Worm (Caenorhabditis elegans): ENCODE results near the gene exos-1.

The exos-1 gene

ce11 chrIII:10989491-10990032 is 19.3 kb upstream of the exos-1 start (continued):
- TF ChIP-seq snpc-4 (tag; optimal IDR thresholded peaks at IDR 0.05) = peak; percentile 100
- peak; percentile 99 for TF ChIP-seq nhr-47 (tag; optimal IDR thresholded peaks at IDR 0.05)
- peak; percentile 54 for TF ChIP-seq aha-1 (tag; optimal IDR thresholded peaks at IDR 0.05)
- TF ChIP-seq unc-98 (GFP tag; IDR thresholded peaks at IDR 0.05) = peak; percentile 88
- peak; percentile 80 for TF ChIP-seq nhr-237 (tag; optimal IDR thresholded peaks at IDR 0.05)
- TF ChIP-seq xbp-1 (tag; optimal IDR thresholded peaks at IDR 0.05) = peak; percentile 95
- peak in 5 of 6 experiments; percentile 15 to 95 (median 80) for TF ChIP-seq elt-3 (tag; optimal IDR thresholded peaks at IDR 0.05)
- TF ChIP-seq nhr-84 (tag; optimal IDR thresholded peaks at IDR 0.05) = peak; percentile 76
- peak; percentile 92 for TF ChIP-seq fos-1 (tag; optimal IDR thresholded peaks at IDR 0.05)
- peak; percentile 79 for TF ChIP-seq elt-2 (tag; optimal IDR thresholded peaks at IDR 0.05)
- peak; percentile 96 for TF ChIP-seq mab-9 (GFP tag; IDR thresholded peaks at IDR 0.05)
- peak; percentile 96 for TF ChIP-seq rnt-1 (tag; optimal IDR thresholded peaks at IDR 0.05)
- TF ChIP-seq C04F5.9 (tag; optimal IDR thresholded peaks at IDR 0.05) = peak; percentile 88
- TF ChIP-seq efl-1 (optimal IDR thresholded peaks at IDR 0.05) = peak; percentile 91
- TF ChIP-seq efl-1 (GFP tag; optimal IDR thresholded peaks at IDR 0.05 in 1 of 2) = peak; percentile 81 to 98
- TF ChIP-seq unc-86 (tag; optimal IDR thresholded peaks at IDR 0.05) = peak; percentile 97
- peak; percentile 88 for TF ChIP-seq mef-2 (tag; optimal IDR thresholded peaks at IDR 0.05)
- peak; percentile 65 for TF ChIP-seq F16B12.6 (tag; optimal IDR thresholded peaks at IDR 0.05)
- peak; percentile 98 for TF ChIP-seq nhr-19 (GFP tag; conservative IDR thresholded peaks at IDR 0.05)
- TF ChIP-seq ets-5 (GFP tag; IDR thresholded peaks at IDR 0.05) = no peak
- TF ChIP-seq nhr-77 (tag; optimal IDR thresholded peaks at IDR 0.05) = peak; percentile 95
- TF ChIP-seq ztf-11 (tag; optimal IDR thresholded peaks at IDR 0.05) = peak in 1 of 2 experiments; percentile 95
- TF ChIP-seq irx-1 (tag; optimal IDR thresholded peaks at IDR 0.05) = peak; percentile 97
- TF ChIP-seq unc-62 (GFP tag; optimal IDR thresholded peaks at IDR 0.05) = peak; percentile 11
- no peak for TF ChIP-seq sptf-1 (tag; optimal IDR thresholded peaks at IDR 0.05)
- peak; percentile 75 for TF ChIP-seq Y116A8C.19 (tag; optimal IDR thresholded peaks at IDR 0.05; ENCODE audit: borderline replicate concordance)
- peak; percentile 96 for TF ChIP-seq fkh-8 (tag; optimal IDR thresholded peaks at IDR 0.05)
- peak; percentile 98 for TF ChIP-seq fkh-10 (GFP tag; optimal IDR thresholded peaks at IDR 0.05)
- peak; percentile 91 for TF ChIP-seq lin-39 (tag; optimal IDR thresholded peaks at IDR 0.05)
- peak; percentile 86 for TF ChIP-seq vab-15 (tag; optimal IDR thresholded peaks at IDR 0.05)
- TF ChIP-seq ceh-8 (GFP tag; optimal IDR thresholded peaks at IDR 0.05) = peak; percentile 97
- TF ChIP-seq dpl-1 (GFP tag; optimal IDR thresholded peaks at IDR 0.05) = peak; percentile 79 to 84 (median 80)
- TF ChIP-seq ces-1 (GFP tag; optimal IDR thresholded peaks at IDR 0.05) = no peak
- peak; percentile 96 to 98 (median 96) for TF ChIP-seq ceh-82 (tag; optimal IDR thresholded peaks at IDR 0.05)
- peak; percentile 92 for TF ChIP-seq efl-3 (GFP tag; optimal IDR thresholded peaks at IDR 0.05)
- TF ChIP-seq lin-35 (GFP tag; optimal IDR thresholded peaks at IDR 0.05) = peak; percentile 82 to 90
- peak; percentile 79 to 85 for TF ChIP-seq egl-27 (tag; optimal IDR thresholded peaks at IDR 0.05)
- TF ChIP-seq sox-4 (tag; optimal IDR thresholded peaks at IDR 0.05) = peak; percentile 96
- TF ChIP-seq mep-1 (tag; optimal IDR thresholded peaks at IDR 0.05) = peak; percentile 98
- TF ChIP-seq nhr-85 (tag) = peak; percentile 97
- TF ChIP-seq nhr-71 (tag; optimal IDR thresholded peaks at IDR 0.05) = peak; percentile 98
- TF ChIP-seq dsc-1 (tag; optimal IDR thresholded peaks at IDR 0.05) = peak; percentile 99
- peak; percentile 62 for TF ChIP-seq nhr-12 (tag; optimal IDR thresholded peaks at IDR 0.05)
- peak; percentile 91 for TF ChIP-seq nhr-11 (tag; optimal IDR thresholded peaks at IDR 0.05)

- TF ChIP-seq Y116A8C.19 (tag; optimal IDR thresholded peaks at IDR 0.05; ENCODE audit: borderline replicate concordance) (no peak), rnt-1 (tag; optimal IDR thresholded peaks at IDR 0.05) (no peak), sup-37 (GFP tag; optimal IDR thresholded peaks at IDR 0.05) (no peak), egl-13 (tag; optimal IDR thresholded peaks at IDR 0.05) (no peak), mep-1 (tag; optimal IDR thresholded peaks at IDR 0.05) (no peak), nhr-11 (tag; optimal IDR thresholded peaks at IDR 0.05) (no peak), sox-4 (tag; optimal IDR thresholded peaks at IDR 0.05) (no peak), nhr-90 (tag; optimal IDR thresholded peaks at IDR 0.05; ENCODE audit: poor library complexity) (no peak)
Measured at ce11 chrIII:10994085-10994484, 14.8 kb upstream of the exos-1 start.

Measured in whole organism, L1 larva.